Fruit fly (Drosophila melanogaster) whole organism, larva: ENCODE measurements around the gene boss.
A peak's percentile ranks its signal among the peaks of the same experiment; 100 is the strongest.

Experiments
- noc ChIP-seq: fragments of 200-800 bp; sonication (Bioruptor generic); optimal IDR thresholded peaks from 3 replicates; lab custom pipeline; 2019; ENCODE audit warnings: missing biosample characterization, mild to moderate bottlenecking, missing genetic modification characterization, moderate library complexity

Gene boss

DNA sequence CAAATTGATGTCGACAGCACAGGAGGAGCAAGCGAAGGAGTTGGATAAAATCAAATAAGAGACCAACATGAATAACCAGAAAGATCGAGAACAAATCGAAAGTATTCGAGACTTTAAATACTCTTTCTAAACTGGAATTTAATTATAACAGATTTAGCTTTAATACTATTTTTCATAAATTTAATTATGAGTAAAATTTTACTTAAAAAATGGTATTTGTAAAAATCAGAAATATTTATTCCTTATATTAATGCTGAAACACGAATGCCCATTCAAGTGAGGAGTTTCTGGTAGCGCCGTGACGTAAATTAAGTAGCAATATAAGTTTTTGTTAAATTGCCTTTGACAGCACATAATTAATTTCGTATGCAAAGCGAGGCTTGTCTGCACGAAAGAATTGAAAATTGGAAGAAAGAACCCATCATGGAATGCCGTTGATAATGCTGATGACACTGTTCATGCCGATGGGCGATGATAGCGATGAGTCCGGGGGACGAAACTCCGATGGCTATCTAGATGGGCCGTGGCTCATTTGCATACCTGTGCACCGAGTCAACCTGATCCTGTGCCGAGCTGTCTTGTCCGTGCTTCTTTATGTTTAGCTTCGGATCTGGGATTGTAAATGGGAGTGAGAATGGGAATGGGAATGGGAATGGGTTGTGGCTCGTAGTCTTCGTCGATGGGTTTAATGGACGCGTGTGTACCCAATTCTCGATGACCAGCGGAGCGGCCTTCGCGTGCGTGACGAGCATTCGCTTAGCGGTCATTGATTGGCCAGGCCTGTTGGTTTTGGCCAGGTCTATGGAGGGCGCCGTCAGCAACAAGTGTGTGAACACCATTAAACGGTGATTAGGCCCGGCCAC lies 51.2 kb downstream of the boss start:
- peak; percentile 69 for TF ChIP-seq noc

DNA sequence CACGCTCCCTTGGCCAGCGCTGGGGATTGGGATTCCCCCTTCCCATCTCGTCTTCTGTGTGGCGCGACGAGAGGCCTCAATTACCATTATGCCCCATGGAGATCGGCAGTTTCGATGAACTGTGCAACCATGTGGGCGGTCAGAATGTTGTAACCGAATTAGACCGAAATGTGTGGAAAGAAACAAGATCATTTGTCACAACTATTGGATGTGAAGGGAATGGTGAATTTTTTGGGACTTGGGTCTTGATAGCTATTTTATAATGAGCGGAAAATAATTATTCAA lies 51.8 kb downstream of the boss start:
- TF ChIP-seq noc, result no peak

DNA sequence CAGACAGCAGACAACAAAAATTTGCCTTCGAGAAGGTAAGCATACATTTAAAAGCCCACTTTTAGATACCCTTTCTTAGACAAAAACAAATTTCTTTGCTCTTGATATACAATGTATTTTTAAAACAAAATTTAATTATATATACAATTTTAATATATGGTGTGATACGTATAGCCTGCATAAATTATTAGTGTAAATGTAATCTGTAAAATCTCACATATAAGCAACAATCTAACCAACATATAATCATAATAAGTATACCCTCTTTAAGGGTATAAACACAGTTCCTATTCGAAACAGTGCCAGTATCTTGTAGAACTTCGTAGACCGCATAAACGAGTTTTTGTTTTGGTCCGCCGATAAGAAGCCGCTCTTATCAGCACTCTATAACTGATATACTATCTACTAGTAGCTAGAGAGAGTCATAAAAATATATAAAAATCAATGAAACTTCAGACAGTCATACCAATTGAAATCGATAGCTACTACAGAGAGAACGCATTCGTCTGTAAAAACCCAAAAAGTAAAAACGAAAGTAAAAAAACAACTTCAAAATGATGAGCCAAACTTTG lies 52.6 kb downstream of the boss start, which contains the start of gene Kaz-m1:
Gene Kaz-m1, plus strand, starts transcription at position 460 of the 572 bp plus-strand sequence.
- TF ChIP-seq noc, result peak; percentile 65
